Fruit fly (Drosophila melanogaster) whole organism: ENCODE measurements around the gene mio.

Experiments used
- CG8478 ChIP-seq: fragments of >200 bp; optimal IDR thresholded peaks from 2 replicates; lab custom pipeline; 2018; ENCODE audit warnings: inconsistent platforms
- EcR ChIP-seq, 2 experiments: fragments of >200 bp; optimal IDR thresholded peaks; 2 replicates each; lab custom pipeline; 2017; ENCODE audit warnings: missing biosample characterization in 2 of 2, missing genetic modification characterization in 2 of 2, missing genetic modification reagents in 2 of 2
- pan ChIP-seq: fragments of >200 bp; optimal IDR thresholded peaks from 2 replicates; lab custom pipeline; 2017

- no peak for TF ChIP-seq pan
- no peak for TF ChIP-seq CG8478
- no peak for TF ChIP-seq EcR (GFP tag; optimal IDR thresholded peaks at IDR 0.05; lab: Kevin White, UChicago)
Measured at dm6 chr2L:2212478-2212877, 4.6 kb upstream of the mio start, which contains the start of gene CG15385.
